Worm (Caenorhabditis elegans) whole organism, early embryonic: ENCODE results near the gene Y111B2A.12.

ENCODE experiments used
- B0310.2 ChIP-seq: sonication (generic microtip); optimal IDR thresholded peaks from 2 replicates; lab custom pipeline; 2016; ENCODE audit warnings: mild to moderate bottlenecking, missing genetic modification characterization, missing compliant biosample characterization
- F13C5.2 ChIP-seq: sonication (generic microtip); optimal IDR thresholded peaks from 2 replicates; lab custom pipeline; 2017; ENCODE audit warnings: mild to moderate bottlenecking, missing genetic modification characterization, inconsistent platforms, missing compliant biosample characterization
- aly-1 ChIP-seq: sonication (generic microtip); optimal IDR thresholded peaks from 2 replicates; lab custom pipeline; 2016; ENCODE audit warnings: missing genetic modification characterization, missing compliant biosample characterization
- ama-1 ChIP-seq: fragments of 150-350 bp; optimal IDR thresholded peaks from 2 replicates; lab custom pipeline; 2014
- ceh-13 ChIP-seq: fragments of 200-800 bp; sonication (Bioruptor generic); optimal IDR thresholded peaks from 2 replicates; lab custom pipeline; 2018; ENCODE audit warnings: mild to moderate bottlenecking, missing genetic modification characterization, missing compliant biosample characterization
- ceh-36 ChIP-seq: sonication (generic microtip); optimal IDR thresholded peaks from 2 replicates; lab custom pipeline; 2016; ENCODE audit warnings: missing genetic modification characterization, inconsistent platforms, missing compliant biosample characterization
- ets-7 ChIP-seq: sonication (generic microtip); optimal IDR thresholded peaks from 2 replicates; lab custom pipeline; 2016; ENCODE audit warnings: missing genotype, missing genetic modification characterization, missing compliant biosample characterization
- flt-1 ChIP-seq: fragments of 200-800 bp; sonication (Bioruptor generic); IDR thresholded peaks from 2 replicates; pipeline ENCODE4 v1.3.6; 2022; ENCODE audit warnings: missing genetic modification characterization, missing compliant biosample characterization
- hmbx-1 ChIP-seq: sonication (generic microtip); optimal IDR thresholded peaks from 2 replicates; lab custom pipeline; 2016; ENCODE audit warnings: mild to moderate bottlenecking, missing genetic modification characterization, missing compliant biosample characterization
- hmg-4 ChIP-seq: fragments of 200-800 bp; sonication (Bioruptor generic); optimal IDR thresholded peaks from 2 replicates; lab custom pipeline; 2018; ENCODE audit warnings: mild to moderate bottlenecking, missing genetic modification characterization, missing compliant biosample characterization
- hnd-1 ChIP-seq: sonication (generic microtip); optimal IDR thresholded peaks from 2 replicates; lab custom pipeline; 2016; ENCODE audit warnings: missing genetic modification characterization, missing compliant biosample characterization
- pes-1 ChIP-seq: fragments of 200-800 bp; sonication (Bioruptor generic); IDR thresholded peaks from 2 replicates; pipeline ENCODE4 v1.3.6; 2022; ENCODE audit warnings: missing genetic modification reagents, missing genetic modification characterization, missing compliant biosample characterization
- scrt-1 ChIP-seq: fragments of 200-800 bp; sonication (Bioruptor generic); IDR thresholded peaks from 2 replicates; pipeline ENCODE4 v1.3.6; 2022; ENCODE audit warnings: missing genetic modification characterization, missing compliant biosample characterization
- sea-1 ChIP-seq: fragments of 200-800 bp; sonication (Bioruptor generic); conservative IDR thresholded peaks from 2 replicates; pipeline ENCODE4 v1.3.6; 2022; ENCODE audit warnings: missing genetic modification characterization, missing compliant biosample characterization
- tbx-11 ChIP-seq: fragments of 200-800 bp; sonication (Bioruptor generic); IDR thresholded peaks from 2 replicates; pipeline ENCODE4 v1.3.6; 2022; ENCODE audit warnings: missing genetic modification characterization, missing compliant biosample characterization
- tbx-37 ChIP-seq: fragments of 200-800 bp; sonication (Bioruptor generic); conservative IDR thresholded peaks from 2 replicates; pipeline ENCODE4 v1.3.6; 2022; ENCODE audit warnings: missing genetic modification reagents, missing genetic modification characterization, missing compliant biosample characterization
- tra-4 ChIP-seq: sonication (generic microtip); optimal IDR thresholded peaks from 2 replicates; lab custom pipeline; 2017; ENCODE audit warnings: missing genetic modification characterization, missing compliant biosample characterization

Y111B2A.12 gene

ce11 chrIII:12638592-12638991, 29.5 kb downstream of the Y111B2A.12 start:
- TF ChIP-seq aly-1 (tag; lab: Kevin White, UChicago): no peak
- TF ChIP-seq hmbx-1: no peak
- no peak for TF ChIP-seq ceh-36
- TF ChIP-seq scrt-1: no peak

- TF ChIP-seq F13C5.2 (tag; lab: Kevin White, UChicago): no peak
- TF ChIP-seq ceh-13 (GFP tag; lab: Kevin White, UChicago): no peak
- TF ChIP-seq hmg-4 (GFP tag; lab: Kevin White, UChicago): no peak
- no peak for TF ChIP-seq pes-1
- TF ChIP-seq ama-1 (lab: Kevin White, UChicago): no peak
- TF ChIP-seq scrt-1: no peak
These were observed 30.1 kb downstream of the Y111B2A.12 start for ce11 chrIII:12639214-12639613.

ce11 chrIII:12640386-12641024, 31.4 kb downstream of the Y111B2A.12 start:
- TF ChIP-seq ceh-36 (peak; percentile 79), ets-7 (tag; lab: Kevin White, UChicago) (no peak)

ce11 chrIII:12642511-12643168, 33.6 kb downstream of the Y111B2A.12 start:
- TF ChIP-seq ceh-36 (peak; percentile 92), B0310.2 (tag; lab: Kevin White, UChicago) (no peak), pes-1 (no peak)

- no peak for TF ChIP-seq tbx-11 (GFP tag; lab: Robert Waterston, UW)
- TF ChIP-seq ceh-36: no peak
- no peak for TF ChIP-seq tra-4 (tag; lab: Kevin White, UChicago)
- no peak for TF ChIP-seq ama-1 (lab: Kevin White, UChicago)
- no peak for TF ChIP-seq F13C5.2 (tag; lab: Kevin White, UChicago)
- no peak for TF ChIP-seq scrt-1
- TF ChIP-seq ets-7 (tag; lab: Kevin White, UChicago): no peak
- TF ChIP-seq B0310.2 (tag; lab: Kevin White, UChicago): no peak
- no peak for TF ChIP-seq hnd-1 (tag; lab: Kevin White, UChicago)
- no peak for TF ChIP-seq ceh-13 (GFP tag; lab: Kevin White, UChicago)
- no peak for TF ChIP-seq sea-1
These were observed 35.6 kb downstream of the Y111B2A.12 start for ce11 chrIII:12644669-12645068.

- TF ChIP-seq hnd-1 (tag; lab: Kevin White, UChicago) (no peak), hmbx-1 (no peak), scrt-1 (no peak)
These were observed 42.9 kb downstream of the Y111B2A.12 start for ce11 chrIII:12651946-12652345.

- TF ChIP-seq tbx-37 (GFP tag; lab: Robert Waterston, UW): no peak
- no peak for TF ChIP-seq ama-1 (lab: Kevin White, UChicago)
- TF ChIP-seq tbx-11 (GFP tag; lab: Robert Waterston, UW): no peak
- TF ChIP-seq pes-1: no peak
- TF ChIP-seq hmbx-1: no peak
- no peak for TF ChIP-seq tra-4 (tag; lab: Kevin White, UChicago)
- TF ChIP-seq B0310.2 (tag; lab: Kevin White, UChicago): no peak
- TF ChIP-seq hnd-1 (tag; lab: Kevin White, UChicago): no peak
- TF ChIP-seq flt-1: no peak
- TF ChIP-seq aly-1 (tag; lab: Kevin White, UChicago): no peak
- no peak for TF ChIP-seq hmg-4 (GFP tag; lab: Kevin White, UChicago)
- no peak for TF ChIP-seq ets-7 (tag; lab: Kevin White, UChicago)
- no peak for TF ChIP-seq F13C5.2 (tag; lab: Kevin White, UChicago)
- TF ChIP-seq sea-1: no peak
These were observed 43.5 kb downstream of the Y111B2A.12 start for ce11 chrIII:12652609-12653008.

- no peak for TF ChIP-seq pes-1
- TF ChIP-seq F13C5.2 (tag; lab: Kevin White, UChicago): no peak
- TF ChIP-seq aly-1 (tag; lab: Kevin White, UChicago): no peak
- TF ChIP-seq hmbx-1: no peak
- TF ChIP-seq tbx-37 (GFP tag; lab: Robert Waterston, UW): no peak
- TF ChIP-seq ama-1 (lab: Kevin White, UChicago): no peak
- no peak for TF ChIP-seq B0310.2 (tag; lab: Kevin White, UChicago)
- TF ChIP-seq tbx-11 (GFP tag; lab: Robert Waterston, UW): no peak
- no peak for TF ChIP-seq tra-4 (tag; lab: Kevin White, UChicago)
- no peak for TF ChIP-seq ceh-13 (GFP tag; lab: Kevin White, UChicago)
- TF ChIP-seq flt-1: no peak
- TF ChIP-seq scrt-1: no peak
- TF ChIP-seq ceh-36: no peak
- no peak for TF ChIP-seq ets-7 (tag; lab: Kevin White, UChicago)
- TF ChIP-seq hnd-1 (tag; lab: Kevin White, UChicago): no peak
- TF ChIP-seq sea-1: no peak
- no peak for TF ChIP-seq hmg-4 (GFP tag; lab: Kevin White, UChicago)
These were observed 49.6 kb downstream of the Y111B2A.12 start for ce11 chrIII:12658649-12659048.

- TF ChIP-seq pes-1 (no peak), flt-1 (no peak), ama-1 (lab: Kevin White, UChicago) (no peak), ceh-36 (no peak), ets-7 (tag; lab: Kevin White, UChicago) (no peak), ceh-13 (GFP tag; lab: Kevin White, UChicago) (no peak), tbx-11 (GFP tag; lab: Robert Waterston, UW) (no peak), aly-1 (tag; lab: Kevin White, UChicago) (no peak), hmg-4 (GFP tag; lab: Kevin White, UChicago) (no peak), B0310.2 (tag; lab: Kevin White, UChicago) (no peak), scrt-1 (no peak), sea-1 (no peak), hnd-1 (tag; lab: Kevin White, UChicago) (no peak), tra-4 (tag; lab: Kevin White, UChicago) (no peak)
These were observed 53.1 kb downstream of the Y111B2A.12 start, which contains the start of gene tpst-1 for ce11 chrIII:12662186-12662585. tpst-1 (minus strand) TSS chrIII:12662286.
